Worm (Caenorhabditis elegans) whole organism, L1 larva: Measurements from ENCODE around the gene Y54G9A.5.

Experiments used
- C04F5.9 ChIP-seq: sonication (generic microtip); optimal IDR thresholded peaks from 2 replicates; lab custom pipeline; 2016; ENCODE audit warnings: missing genetic modification characterization, missing compliant biosample characterization
- C16A3.4 ChIP-seq: fragments of 150-350 bp; optimal IDR thresholded peaks from 2 replicates; lab custom pipeline; 2014; ENCODE audit warnings: missing biosample characterization, missing genetic modification characterization
- C34B4.2 ChIP-seq: sonication (generic microtip); optimal IDR thresholded peaks from 2 replicates; lab custom pipeline; 2017; ENCODE audit warnings: mild to moderate bottlenecking, missing genetic modification characterization, missing compliant biosample characterization
- aha-1 ChIP-seq: fragments of 150-350 bp; optimal IDR thresholded peaks from 2 replicates; lab custom pipeline; 2014; ENCODE audit warnings: missing biosample characterization, missing genetic modification characterization
- aly-2 ChIP-seq: fragments of 150-350 bp; optimal IDR thresholded peaks from 2 replicates; lab custom pipeline; 2014; ENCODE audit warnings: missing biosample characterization, missing genetic modification characterization
- ama-1 ChIP-seq: fragments of 150-350 bp; optimal IDR thresholded peaks from 2 replicates; lab custom pipeline; 2014
- blmp-1 ChIP-seq: fragments of 150-350 bp; optimal IDR thresholded peaks from 2 replicates; lab custom pipeline; 2014; ENCODE audit warnings: missing biosample characterization, missing genetic modification characterization
- ceh-63 ChIP-seq: fragments of 200-800 bp; sonication (Bioruptor generic); optimal IDR thresholded peaks from 2 replicates; lab custom pipeline; 2018; ENCODE audit warnings: mild to moderate bottlenecking, missing genetic modification characterization, missing compliant biosample characterization
- ceh-88 ChIP-seq: fragments of 200-800 bp; sonication (Bioruptor generic); IDR thresholded peaks from 2 replicates; pipeline ENCODE4 v1.3.6; 2022; ENCODE audit warnings: missing genetic modification characterization, missing compliant biosample characterization
- ceh-90 ChIP-seq: sonication (generic microtip); optimal IDR thresholded peaks from 2 replicates; lab custom pipeline; 2016; ENCODE audit warnings: missing genetic modification characterization, missing compliant biosample characterization
- ces-1 ChIP-seq: fragments of 150-350 bp; optimal IDR thresholded peaks from 2 replicates; lab custom pipeline; 2014; ENCODE audit warnings: missing biosample characterization, missing genetic modification reagents, missing genetic modification characterization
- dsc-1 ChIP-seq: sonication (generic microtip); optimal IDR thresholded peaks from 2 replicates; lab custom pipeline; 2016; ENCODE audit warnings: mild to moderate bottlenecking, missing genetic modification characterization, missing compliant biosample characterization
- efl-1 ChIP-seq, 4 experiments: fragments of 150-350 bp; optimal IDR thresholded peaks in 3 of 4; peaks in 1 of 4; 1 replicate in 1 of 4; 2 replicates in 3 of 4; lab custom pipeline; 2014; ENCODE audit warnings: missing biosample characterization in 2 of 4, missing genetic modification characterization in 2 of 4, missing genetic modification reagents in 2 of 4
- efl-3 ChIP-seq: fragments of 200-800 bp; sonication (Bioruptor generic); optimal IDR thresholded peaks from 2 replicates; lab custom pipeline; 2018; ENCODE audit warnings: mild to moderate bottlenecking, missing genetic modification characterization, missing compliant biosample characterization
- egl-13 ChIP-seq: sonication (generic microtip); optimal IDR thresholded peaks from 2 replicates; lab custom pipeline; 2016; ENCODE audit warnings: missing genotype, missing genetic modification reagents, missing genetic modification characterization, missing compliant biosample characterization
- egl-27 ChIP-seq, 2 experiments: fragments of 150-350 bp in 1 of 2; sonication (generic microtip); optimal IDR thresholded peaks; 3 replicates each; lab custom pipeline; 2017 to 2018; ENCODE audit warnings: missing biosample characterization in 2 of 2, missing genetic modification characterization in 2 of 2, missing genetic modification reagents in 2 of 2
- elt-3 ChIP-seq, 6 experiments: fragments of 150-350 bp in 1 of 6; sonication (generic microtip); optimal IDR thresholded peaks; 2 replicates each; lab custom pipeline; 2017 to 2018; ENCODE audit warnings: missing biosample characterization in 6 of 6, missing genetic modification characterization in 6 of 6, inconsistent platforms in 1 of 6
- fkh-10 ChIP-seq: sonication (generic microtip); optimal IDR thresholded peaks from 2 replicates; lab custom pipeline; 2017; ENCODE audit warnings: missing biosample characterization, missing genetic modification reagents, missing genetic modification characterization
- fkh-4 ChIP-seq: sonication (generic microtip); optimal IDR thresholded peaks from 2 replicates; lab custom pipeline; 2016; ENCODE audit warnings: missing compliant biosample characterization, missing genetic modification characterization, borderline replicate concordance
- grh-1 ChIP-seq: fragments of 200-800 bp; sonication (Bioruptor generic); IDR thresholded peaks from 2 replicates; pipeline ENCODE4 v1.3.6; 2022; ENCODE audit warnings: missing genetic modification reagents, missing genetic modification characterization, missing compliant biosample characterization
- hlh-4 ChIP-seq: sonication (generic microtip); optimal IDR thresholded peaks from 2 replicates; lab custom pipeline; 2016; ENCODE audit warnings: mild to moderate bottlenecking, missing genetic modification characterization, missing compliant biosample characterization
- hpl-2 ChIP-seq: fragments of 150-350 bp; optimal IDR thresholded peaks from 2 replicates; lab custom pipeline; 2014; ENCODE audit warnings: missing biosample characterization, missing genetic modification reagents, missing genetic modification characterization
- isw-1 ChIP-seq: fragments of 200-800 bp; sonication (Bioruptor generic); IDR thresholded peaks from 2 replicates; pipeline ENCODE4 v1.3.6; 2022; ENCODE audit warnings: missing genetic modification characterization, missing compliant biosample characterization
- jun-1 ChIP-seq: fragments of 150-350 bp; optimal IDR thresholded peaks from 2 replicates; lab custom pipeline; 2014; ENCODE audit warnings: missing biosample characterization, missing genetic modification reagents, missing genetic modification characterization
- lin-14 ChIP-seq: fragments of 200-800 bp; sonication (Bioruptor generic); optimal IDR thresholded peaks from 2 replicates; lab custom pipeline; 2018; ENCODE audit warnings: mild to moderate bottlenecking, missing genetic modification characterization, moderate library complexity, missing compliant biosample characterization
- lin-15B ChIP-seq: fragments of 150-350 bp; sonication (generic microtip); optimal IDR thresholded peaks from 3 replicates; lab custom pipeline; 2014; ENCODE audit warnings: missing biosample characterization, missing genetic modification characterization
- lin-35 ChIP-seq, 2 experiments: fragments of 150-350 bp; optimal IDR thresholded peaks; 2 replicates each; lab custom pipeline; 2014; ENCODE audit warnings: missing biosample characterization in 2 of 2, missing genetic modification characterization in 2 of 2, missing genetic modification reagents in 2 of 2
- lsy-2 ChIP-seq, 2 experiments: fragments of 150-350 bp; optimal IDR thresholded peaks; 2 replicates each; lab custom pipeline; 2014; ENCODE audit warnings: missing biosample characterization in 2 of 2, missing genetic modification characterization in 2 of 2
- mab-9 ChIP-seq: fragments of 200-800 bp; sonication (Bioruptor generic); IDR thresholded peaks from 2 replicates; pipeline ENCODE4 v1.3.6; 2022; ENCODE audit warnings: missing genetic modification reagents, missing genetic modification characterization, missing compliant biosample characterization
- mdl-1 ChIP-seq, 2 experiments: fragments of 150-350 bp; optimal IDR thresholded peaks; 2 replicates each; lab custom pipeline; 2014 to 2017; ENCODE audit warnings: missing biosample characterization in 2 of 2, missing genetic modification characterization in 2 of 2, inconsistent platforms in 1 of 2
- mef-2 ChIP-seq: fragments of 150-350 bp; optimal IDR thresholded peaks from 2 replicates; lab custom pipeline; 2014; ENCODE audit warnings: missing biosample characterization, missing genetic modification characterization
- mep-1 ChIP-seq: fragments of 150-350 bp; optimal IDR thresholded peaks from 2 replicates; lab custom pipeline; 2014; ENCODE audit warnings: missing biosample characterization, missing genetic modification characterization
- nhr-12 ChIP-seq: sonication (generic microtip); optimal IDR thresholded peaks from 2 replicates; lab custom pipeline; 2017; ENCODE audit warnings: missing biosample characterization, missing genetic modification characterization
- nhr-20 ChIP-seq: sonication (generic microtip); optimal IDR thresholded peaks from 2 replicates; lab custom pipeline; 2016; ENCODE audit warnings: mild to moderate bottlenecking, missing genetic modification characterization, missing compliant biosample characterization
- nhr-237 ChIP-seq: fragments of 150-350 bp; optimal IDR thresholded peaks from 2 replicates; lab custom pipeline; 2014; ENCODE audit warnings: missing biosample characterization, missing genetic modification characterization
- nhr-47 ChIP-seq: sonication (generic microtip); optimal IDR thresholded peaks from 2 replicates; lab custom pipeline; 2016; ENCODE audit warnings: mild to moderate bottlenecking, missing genetic modification characterization, moderate library complexity, missing compliant biosample characterization
- nhr-71 ChIP-seq: sonication (generic microtip); optimal IDR thresholded peaks from 2 replicates; lab custom pipeline; 2016; ENCODE audit warnings: mild to moderate bottlenecking, missing genetic modification characterization, moderate library complexity, missing compliant biosample characterization
- nhr-84 ChIP-seq: sonication (generic microtip); optimal IDR thresholded peaks from 2 replicates; lab custom pipeline; 2017; ENCODE audit warnings: missing biosample characterization, missing genetic modification characterization
- nhr-85 ChIP-seq: sonication (generic microtip); peaks from one replicate; lab custom pipeline; 2016; ENCODE audit warnings: missing genetic modification characterization, inconsistent platforms, missing compliant biosample characterization
- pax-3 ChIP-seq: fragments of 200-800 bp; sonication (Bioruptor generic); optimal IDR thresholded peaks from 2 replicates; lab custom pipeline; 2018; ENCODE audit warnings: mild to moderate bottlenecking, missing genetic modification characterization, moderate library complexity, missing compliant biosample characterization
- pqm-1 ChIP-seq: sonication (generic microtip); optimal IDR thresholded peaks from 3 replicates; lab custom pipeline; 2017; ENCODE audit warnings: missing biosample characterization, missing genetic modification characterization
- rnt-1 ChIP-seq: sonication (generic microtip); optimal IDR thresholded peaks from 2 replicates; lab custom pipeline; 2016; ENCODE audit warnings: mild to moderate bottlenecking, missing genetic modification characterization, moderate library complexity, missing compliant biosample characterization
- skn-1 ChIP-seq: fragments of 150-350 bp; optimal IDR thresholded peaks from 2 replicates; lab custom pipeline; 2014; ENCODE audit warnings: missing biosample characterization, missing genetic modification characterization
- snpc-4 ChIP-seq: fragments of 150-350 bp; optimal IDR thresholded peaks from 2 replicates; lab custom pipeline; 2014; ENCODE audit warnings: missing biosample characterization, missing genetic modification characterization
- snu-23 ChIP-seq: sonication (generic microtip); optimal IDR thresholded peaks from 2 replicates; lab custom pipeline; 2016; ENCODE audit warnings: missing genetic modification characterization, missing compliant biosample characterization
- sox-4 ChIP-seq: sonication (generic microtip); optimal IDR thresholded peaks from 2 replicates; lab custom pipeline; 2016; ENCODE audit warnings: missing genetic modification characterization, missing compliant biosample characterization
- swsn-7 ChIP-seq: sonication (generic microtip); optimal IDR thresholded peaks from 2 replicates; lab custom pipeline; 2016; ENCODE audit warnings: missing genetic modification characterization, missing compliant biosample characterization
- tbx-2 ChIP-seq: sonication (generic microtip); optimal IDR thresholded peaks from 2 replicates; lab custom pipeline; 2016; ENCODE audit warnings: missing genetic modification characterization, missing compliant biosample characterization
- unc-30 ChIP-seq: sonication (generic microtip); optimal IDR thresholded peaks from 2 replicates; lab custom pipeline; 2017; ENCODE audit warnings: missing biosample characterization, missing genetic modification characterization
- unc-86 ChIP-seq: sonication (generic microtip); optimal IDR thresholded peaks from 2 replicates; lab custom pipeline; 2016; ENCODE audit warnings: missing genetic modification characterization, missing compliant biosample characterization
- vab-15 ChIP-seq: sonication (generic microtip); optimal IDR thresholded peaks from 2 replicates; lab custom pipeline; 2017; ENCODE audit warnings: missing genotype, mild to moderate bottlenecking, missing genetic modification characterization, missing compliant biosample characterization
- ztf-11 ChIP-seq, 2 experiments: sonication (generic microtip); optimal IDR thresholded peaks; 2 replicates each; lab custom pipeline; 2016 to 2017; ENCODE audit warnings: missing genetic modification characterization in 2 of 2, missing biosample characterization in 1 of 2, missing compliant biosample characterization in 1 of 2
- ztf-4 ChIP-seq: fragments of 150-350 bp; optimal IDR thresholded peaks from 2 replicates; lab custom pipeline; 2014; ENCODE audit warnings: missing biosample characterization, missing genetic modification characterization

Gene Y54G9A.5

ce11 chrII:13679775-13680320 is 43.0 kb upstream of the Y54G9A.5 start:
- peak; percentile 12 for TF ChIP-seq tbx-2
- TF ChIP-seq nhr-85: peak; percentile 94
- no peak for TF ChIP-seq vab-15
- peak; percentile 52 for TF ChIP-seq nhr-20
- TF ChIP-seq blmp-1: peak; percentile 98
- TF ChIP-seq ceh-63 (GFP tag; lab: Kevin White, UChicago): no peak
- TF ChIP-seq nhr-71 (tag; lab: Kevin White, UChicago): peak; percentile 55
- TF ChIP-seq skn-1 (tag; lab: Kevin White, UChicago): no peak
- no peak for TF ChIP-seq C04F5.9 (tag; lab: Kevin White, UChicago)
- no peak for TF ChIP-seq lin-15B (tag; lab: Kevin White, UChicago)
- no peak for TF ChIP-seq aly-2 (tag; lab: Kevin White, UChicago)
- no peak for TF ChIP-seq unc-30
- TF ChIP-seq snpc-4 (tag; lab: Kevin White, UChicago): no peak
- no peak for TF ChIP-seq C16A3.4 (tag; lab: Kevin White, UChicago)
- TF ChIP-seq dsc-1 (tag; lab: Kevin White, UChicago): no peak
- no peak for TF ChIP-seq sox-4
- TF ChIP-seq ama-1 (lab: Kevin White, UChicago): no peak
- no peak for TF ChIP-seq efl-1 (optimal IDR thresholded peaks at IDR 0.05; lab: Kevin White, UChicago)
- no peak for TF ChIP-seq efl-1 (GFP tag; optimal IDR thresholded peaks at IDR 0.05 in 1 of 2; lab: Kevin White, UChicago)
- TF ChIP-seq egl-13 (tag; lab: Kevin White, UChicago): no peak
- TF ChIP-seq efl-3: no peak
- no peak for TF ChIP-seq lsy-2 (tag; optimal IDR thresholded peaks at IDR 0.05; lab: Kevin White, UChicago)
- TF ChIP-seq nhr-12: no peak
- TF ChIP-seq mep-1 (tag; lab: Kevin White, UChicago): peak; percentile 28
- no peak for TF ChIP-seq egl-27 (tag; optimal IDR thresholded peaks at IDR 0.05; lab: Kevin White, UChicago)
- peak in 1 of 2 experiments; percentile 54 for TF ChIP-seq mdl-1 (tag; optimal IDR thresholded peaks at IDR 0.05; lab: Kevin White, UChicago)
- no peak for TF ChIP-seq aha-1 (tag; lab: Kevin White, UChicago)
- TF ChIP-seq rnt-1 (tag; lab: Kevin White, UChicago): no peak
- TF ChIP-seq lin-35 (GFP tag; optimal IDR thresholded peaks at IDR 0.05; lab: Kevin White, UChicago): peak in 1 of 2 experiments; percentile 21
- peak; percentile 54 for TF ChIP-seq lin-14 (GFP tag; lab: Kevin White, UChicago)
- TF ChIP-seq mef-2: no peak
- TF ChIP-seq ztf-11 (tag; optimal IDR thresholded peaks at IDR 0.05; lab: Kevin White, UChicago): no peak
- TF ChIP-seq mab-9 (GFP tag; lab: Robert Waterston, UW): no peak
- TF ChIP-seq ceh-88 (GFP tag; lab: Robert Waterston, UW): no peak
- peak; percentile 29 for TF ChIP-seq snu-23 (GFP tag; lab: Kevin White, UChicago)
- TF ChIP-seq nhr-84 (tag; lab: Kevin White, UChicago): no peak
- no peak for TF ChIP-seq ceh-90 (tag; lab: Kevin White, UChicago)
- peak in 2 of 6 experiments; percentile 47 to 72 for TF ChIP-seq elt-3 (tag; optimal IDR thresholded peaks at IDR 0.05; lab: Kevin White, UChicago)
- TF ChIP-seq swsn-7: no peak
- TF ChIP-seq hlh-4 (tag; lab: Kevin White, UChicago): no peak
- TF ChIP-seq C34B4.2 (tag; lab: Kevin White, UChicago): no peak
- no peak for TF ChIP-seq hpl-2 (GFP tag; lab: Kevin White, UChicago)
- no peak for TF ChIP-seq ztf-4 (tag; lab: Kevin White, UChicago)
- TF ChIP-seq grh-1 (GFP tag; lab: Robert Waterston, UW): no peak
- TF ChIP-seq, all 84 proteins: peak for 11

- TF ChIP-seq hpl-2 (GFP tag; lab: Kevin White, UChicago): no peak
- no peak for TF ChIP-seq nhr-47 (tag; lab: Kevin White, UChicago)
- TF ChIP-seq isw-1 (GFP tag; lab: Robert Waterston, UW): no peak
- no peak for TF ChIP-seq ceh-90 (tag; lab: Kevin White, UChicago)
- no peak for TF ChIP-seq mab-9 (GFP tag; lab: Robert Waterston, UW)
- peak; percentile 26 to 96 (median 75) for TF ChIP-seq elt-3 (tag; optimal IDR thresholded peaks at IDR 0.05; lab: Kevin White, UChicago)
- no peak for TF ChIP-seq ceh-88 (GFP tag; lab: Robert Waterston, UW)
- TF ChIP-seq ceh-63 (GFP tag; lab: Kevin White, UChicago): no peak
- TF ChIP-seq egl-13 (tag; lab: Kevin White, UChicago): no peak
- peak; percentile 14 for TF ChIP-seq mef-2
- TF ChIP-seq ces-1 (GFP tag; lab: Kevin White, UChicago): no peak
- TF ChIP-seq nhr-237 (tag; lab: Kevin White, UChicago): no peak
- TF ChIP-seq jun-1 (tag; lab: Kevin White, UChicago): no peak
- TF ChIP-seq fkh-10: no peak
- no peak for TF ChIP-seq pax-3 (tag; lab: Kevin White, UChicago)
- no peak for TF ChIP-seq fkh-4 (tag; lab: Kevin White, UChicago)
- TF ChIP-seq unc-86 (tag; lab: Kevin White, UChicago): no peak
- TF ChIP-seq nhr-20: peak; percentile 86
- no peak for TF ChIP-seq snpc-4 (tag; lab: Kevin White, UChicago)
- no peak for TF ChIP-seq pqm-1
Measured at ce11 chrII:13681063-13681462, 41.7 kb upstream of the Y54G9A.5 start.
